Fruit fly (Drosophila melanogaster): ENCODE results near the gene CG15578.
A peak's percentile ranks its signal among the peaks of the same experiment; 100 is the strongest.

Gene CG15578

dm6 chrX:4324781-4325180 is 47.0 kb upstream of the CG15578 start (continued):
- TF ChIP-seq Asciz (GFP tag; optimal IDR thresholded peaks at IDR 0.05) (peak; percentile 93), Nf-YC (tag; optimal IDR thresholded peaks at IDR 0.05) (peak; percentile 92), CG9817 (tag; optimal IDR thresholded peaks at IDR 0.05) (peak; percentile 99), CG13296 (GFP tag; optimal IDR thresholded peaks at IDR 0.05) (peak; percentile 99), CG7786 (GFP tag; optimal IDR thresholded peaks at IDR 0.05) (peak; percentile 99), Hey (tag; optimal IDR thresholded peaks at IDR 0.05) (peak; percentile 96), z (GFP tag; IDR thresholded peaks at IDR 0.05) (peak; percentile 73), CG14667 (GFP tag; IDR thresholded peaks at IDR 0.05) (peak; percentile 99), Atf3 (GFP tag; optimal IDR thresholded peaks at IDR 0.05) (peak; percentile 95), Blimp-1 (GFP tag; optimal IDR thresholded peaks at IDR 0.05) (peak; percentile 95), Poxn (GFP tag; IDR thresholded peaks at IDR 0.05) (peak; percentile 99), pho (GFP tag; optimal IDR thresholded peaks at IDR 0.05) (peak; percentile 98), az2 (GFP tag; optimal IDR thresholded peaks at IDR 0.05) (peak; percentile 97), CG6683 (GFP tag; optimal IDR thresholded peaks at IDR 0.05) (peak; percentile 96), CG11398 (GFP tag; optimal IDR thresholded peaks at IDR 0.05) (peak; percentile 96), CG8089 (GFP tag; optimal IDR thresholded peaks at IDR 0.05) (peak; percentile 96), CG7357 (GFP tag; IDR thresholded peaks at IDR 0.05) (peak; percentile 97), abd-A (tag; optimal IDR thresholded peaks at IDR 0.05) (peak; percentile 84), sr (GFP tag; IDR thresholded peaks at IDR 0.05) (peak; percentile 98), Camta (GFP tag; optimal IDR thresholded peaks at IDR 0.05) (peak; percentile 97), ems (GFP tag; optimal IDR thresholded peaks at IDR 0.05) (peak; percentile 98), CG8924 (tag; optimal IDR thresholded peaks at IDR 0.05) (peak; percentile 97), CG10147 (GFP tag; optimal IDR thresholded peaks at IDR 0.05) (peak; percentile 98), hb (GFP tag; IDR thresholded peaks at IDR 0.05; ENCODE audit: partially characterized antibody) (no peak), CG12155 (GFP tag; optimal IDR thresholded peaks at IDR 0.05) (peak; percentile 98), chif (GFP tag; optimal IDR thresholded peaks at IDR 0.05) (peak; percentile 98), HLHmδ (GFP tag; optimal IDR thresholded peaks at IDR 0.05) (no peak), CkIIα-i1 (GFP tag; IDR thresholded peaks at IDR 0.05) (peak; percentile 95), CG2875 (GFP tag; optimal IDR thresholded peaks at IDR 0.05) (peak; percentile 93), kah (GFP tag; optimal IDR thresholded peaks at IDR 0.05) (peak; percentile 91), CG13894 (tag; optimal IDR thresholded peaks at IDR 0.05) (peak; percentile 99), sna (GFP tag; IDR thresholded peaks at IDR 0.05; ENCODE audit: partially characterized antibody) (no peak), corto (GFP tag; optimal IDR thresholded peaks at IDR 0.05) (peak; percentile 96), Taf1 (GFP tag; IDR thresholded peaks at IDR 0.05) (peak; percentile 99), Deaf1 (tag; optimal IDR thresholded peaks at IDR 0.05) (peak; percentile 84), Dip3 (GFP tag; optimal IDR thresholded peaks at IDR 0.05) (peak; percentile 99), Sry-δ (GFP tag; optimal IDR thresholded peaks at IDR 0.05) (peak; percentile 75), CG4328 (GFP tag; optimal IDR thresholded peaks at IDR 0.05) (peak; percentile 98), PHDP (tag; optimal IDR thresholded peaks at IDR 0.05) (peak; percentile 99), ab (GFP tag; optimal IDR thresholded peaks at IDR 0.05) (peak; percentile 96), Lpt (GFP tag; optimal IDR thresholded peaks at IDR 0.05) (no peak), Sox102F (GFP tag; optimal IDR thresholded peaks at IDR 0.05) (peak; percentile 98), CG8388 (GFP tag; optimal IDR thresholded peaks at IDR 0.05) (peak; percentile 89), ewg (GFP tag; optimal IDR thresholded peaks at IDR 0.05) (peak; percentile 94), CG11085 (GFP tag; IDR thresholded peaks at IDR 0.05) (peak; percentile 99), CG6175 (GFP tag; IDR thresholded peaks at IDR 0.05) (peak; percentile 98), nerfin-1 (tag; optimal IDR thresholded peaks at IDR 0.05) (peak; percentile 93), tx (GFP tag; optimal IDR thresholded peaks at IDR 0.05) (peak; percentile 98), fd96Cb (tag; optimal IDR thresholded peaks at IDR 0.05) (peak; percentile 97), CG12942 (GFP tag; optimal IDR thresholded peaks at IDR 0.05) (peak; percentile 98), CG15269 (tag; optimal IDR thresholded peaks at IDR 0.05) (peak; percentile 99)

Measured in whole organism, embryonic.